Fruit fly (Drosophila melanogaster) whole organism, embryonic: Measurements from ENCODE around the gene ttm50.

Source experiments
- Abd-B ChIP-seq: fragments of 200-800 bp; sonication (Bioruptor generic); optimal IDR thresholded peaks from 2 replicates; lab custom pipeline; 2018; ENCODE audit warnings: missing biosample characterization, mild to moderate bottlenecking, missing genetic modification characterization, moderate library complexity
- Asciz ChIP-seq: fragments of 200-800 bp; sonication (Bioruptor generic); optimal IDR thresholded peaks from 2 replicates; lab custom pipeline; 2017; ENCODE audit warnings: missing biosample characterization, mild to moderate bottlenecking, missing genetic modification characterization, missing genetic modification reagents
- Awh ChIP-seq: fragments of 200-800 bp; sonication (Bioruptor generic); IDR thresholded peaks from 2 replicates; pipeline ENCODE4, ENCODE4 v1.3.6; 2022; ENCODE audit warnings: missing biosample characterization, missing genetic modification characterization
- B-H2 ChIP-seq: fragments of 200-800 bp; sonication (Bioruptor generic); optimal IDR thresholded peaks from 2 replicates; lab custom pipeline; 2018; ENCODE audit warnings: missing biosample characterization, mild to moderate bottlenecking, missing genetic modification characterization
- CG11093 ChIP-seq: fragments of 200-800 bp; sonication (Bioruptor generic); IDR thresholded peaks from 3 replicates; pipeline ENCODE4 v1.3.6; 2022; ENCODE audit warnings: missing biosample characterization, missing genetic modification characterization
- CG12299 ChIP-seq: fragments of 200-800 bp; sonication (Bioruptor generic); optimal IDR thresholded peaks from 2 replicates; lab custom pipeline; 2018; ENCODE audit warnings: missing biosample characterization, mild to moderate bottlenecking, missing genetic modification characterization
- CG12659 ChIP-seq: fragments of 200-800 bp; sonication (Bioruptor generic); optimal IDR thresholded peaks from 3 replicates; lab custom pipeline; 2017; ENCODE audit warnings: mild to moderate bottlenecking, missing biosample characterization, missing genetic modification reagents, missing genetic modification characterization
- CG2129 ChIP-seq: fragments of 200-800 bp; sonication (Bioruptor generic); IDR thresholded peaks from 2 replicates; pipeline ENCODE4 v1.3.6; 2022; ENCODE audit warnings: missing biosample characterization, missing genetic modification characterization; ENCODE audit not compliant: partially characterized antibody
- CG30403 ChIP-seq: fragments of 200-800 bp; sonication (Bioruptor generic); optimal IDR thresholded peaks from 3 replicates; lab custom pipeline; 2016; ENCODE audit warnings: missing biosample characterization, missing genetic modification characterization
- CG30431 ChIP-seq: fragments of 200-800 bp; sonication (Bioruptor generic); optimal IDR thresholded peaks from 2 replicates; lab custom pipeline; 2017; ENCODE audit warnings: missing biosample characterization, missing genetic modification characterization
- CG31441 ChIP-seq: fragments of 200-800 bp; sonication (Bioruptor generic); IDR thresholded peaks from 2 replicates; pipeline ENCODE4 v1.3.6; 2022; ENCODE audit warnings: missing biosample characterization, missing genetic modification characterization
- CG32772 ChIP-seq: fragments of 200-800 bp; sonication (Bioruptor generic); IDR thresholded peaks from 2 replicates; pipeline ENCODE4 v1.3.6; 2022; ENCODE audit warnings: missing biosample characterization, missing genetic modification characterization
- CG5245 ChIP-seq: fragments of 200-800 bp; sonication (Bioruptor generic); optimal IDR thresholded peaks from 3 replicates; lab custom pipeline; 2016; ENCODE audit warnings: missing biosample characterization, missing genetic modification characterization
- CG7745 ChIP-seq: fragments of 200-800 bp; sonication (Bioruptor generic); optimal IDR thresholded peaks from 2 replicates; lab custom pipeline; 2018; ENCODE audit warnings: missing biosample characterization, mild to moderate bottlenecking, missing genetic modification characterization, moderate library complexity
- CG7839 ChIP-seq: fragments of 200-800 bp; sonication (Bioruptor generic); optimal IDR thresholded peaks from 3 replicates; lab custom pipeline; 2018; ENCODE audit warnings: missing biosample characterization, mild to moderate bottlenecking, missing genetic modification characterization, moderate library complexity
- CG8089 ChIP-seq: fragments of 200-800 bp; sonication (Bioruptor generic); optimal IDR thresholded peaks from 3 replicates; lab custom pipeline; 2016; ENCODE audit warnings: missing biosample characterization, missing genetic modification characterization
- CG9609 ChIP-seq: fragments of 200-800 bp; sonication (Bioruptor generic); optimal IDR thresholded peaks from 3 replicates; lab custom pipeline; 2016; ENCODE audit warnings: missing biosample characterization, missing genetic modification characterization
- Dip3 ChIP-seq: fragments of 200-800 bp; sonication (Bioruptor generic); optimal IDR thresholded peaks from 3 replicates; lab custom pipeline; 2016; ENCODE audit warnings: missing biosample characterization, missing genetic modification characterization
- E2f2 ChIP-seq: fragments of 200-800 bp; sonication (Bioruptor generic); IDR thresholded peaks from 2 replicates; pipeline ENCODE4 v1.3.6; 2022; ENCODE audit warnings: missing biosample characterization, missing genetic modification characterization
- Ets65A ChIP-seq: fragments of 200-800 bp; sonication (Bioruptor generic); peaks from one replicate; lab custom pipeline; 2016; ENCODE audit warnings: missing biosample characterization, missing genetic modification characterization
- H2.0 ChIP-seq: fragments of 200-800 bp; sonication (Bioruptor generic); IDR thresholded peaks from 2 replicates; pipeline ENCODE4 v1.3.6; 2022; ENCODE audit warnings: missing biosample characterization, missing genetic modification characterization
- HLH54F ChIP-seq: fragments of 200-800 bp; sonication (Bioruptor generic); optimal IDR thresholded peaks from 3 replicates; lab custom pipeline; 2016; ENCODE audit warnings: missing biosample characterization, missing genetic modification characterization
- Hr51 ChIP-seq, 2 experiments: fragments of 200-800 bp; sonication (Bioruptor generic); optimal IDR thresholded peaks; 2 replicates in 1 of 2; 3 replicates in 1 of 2; lab custom pipeline; 2016 to 2018; ENCODE audit warnings: missing biosample characterization in 2 of 2, missing genetic modification characterization in 2 of 2, mild to moderate bottlenecking in 1 of 2, moderate library complexity in 1 of 2
- Max ChIP-seq: fragments of 200-800 bp; sonication (Bioruptor generic); optimal IDR thresholded peaks from 2 replicates; lab custom pipeline; 2016; ENCODE audit warnings: missing biosample characterization, mild to moderate bottlenecking, missing genetic modification characterization
- Mes4 ChIP-seq: fragments of 200-800 bp; sonication (Bioruptor generic); optimal IDR thresholded peaks from 2 replicates; lab custom pipeline; 2016; ENCODE audit warnings: missing biosample characterization, missing genetic modification characterization
- NC2β ChIP-seq: fragments of 200-800 bp; sonication (Bioruptor generic); optimal IDR thresholded peaks from 2 replicates; lab custom pipeline; 2016; ENCODE audit warnings: missing biosample characterization, missing genetic modification characterization
- NFAT ChIP-seq: fragments of 200-800 bp; sonication (Bioruptor generic); IDR thresholded peaks from 2 replicates; pipeline ENCODE4 v1.3.6; 2022; ENCODE audit warnings: missing biosample characterization, missing genetic modification characterization
- Nf-YA ChIP-seq: fragments of 200-800 bp; sonication (Bioruptor generic); IDR thresholded peaks from 2 replicates; pipeline ENCODE4 v1.3.6; 2022; ENCODE audit warnings: missing biosample characterization, missing genetic modification characterization
- Optix ChIP-seq: fragments of 200-800 bp; sonication (Bioruptor generic); IDR thresholded peaks from 3 replicates; pipeline ENCODE4 v1.3.6; 2022; ENCODE audit warnings: missing biosample characterization, missing genetic modification characterization
- PHDP ChIP-seq: fragments of 200-800 bp; sonication (Bioruptor generic); optimal IDR thresholded peaks from 3 replicates; lab custom pipeline; 2018; ENCODE audit warnings: missing biosample characterization, mild to moderate bottlenecking, missing genetic modification characterization, moderate library complexity
- Rx ChIP-seq: fragments of 200-800 bp; sonication (Bioruptor generic); IDR thresholded peaks from 2 replicates; pipeline ENCODE4 v1.3.6; 2022; ENCODE audit warnings: missing biosample characterization, missing genetic modification characterization
- Sin3A ChIP-seq: fragments of >200 bp; optimal IDR thresholded peaks from 2 replicates; lab custom pipeline; 2018
- Sry-β ChIP-seq: fragments of 200-800 bp; sonication (Bioruptor generic); optimal IDR thresholded peaks from 2 replicates; lab custom pipeline; 2018; ENCODE audit warnings: missing biosample characterization, mild to moderate bottlenecking, missing genetic modification characterization, moderate library complexity
- TFAM ChIP-seq: fragments of 200-800 bp; sonication (Bioruptor generic); optimal IDR thresholded peaks from 2 replicates; lab custom pipeline; 2017; ENCODE audit warnings: missing biosample characterization, missing genetic modification characterization, inconsistent platforms
- Taf1 ChIP-seq: fragments of 200-800 bp; sonication (Bioruptor generic); IDR thresholded peaks from 2 replicates; pipeline ENCODE4 v1.3.6; 2022; ENCODE audit warnings: missing biosample characterization, missing genetic modification characterization
- ara ChIP-seq: fragments of 200-800 bp; sonication (Bioruptor generic); IDR thresholded peaks from 2 replicates; pipeline ENCODE4 v1.3.6; 2022; ENCODE audit warnings: missing biosample characterization, missing genetic modification characterization
- corto ChIP-seq: fragments of 200-800 bp; sonication (Bioruptor generic); optimal IDR thresholded peaks from 2 replicates; lab custom pipeline; 2016; ENCODE audit warnings: missing biosample characterization, mild to moderate bottlenecking, missing genetic modification characterization, moderate library complexity
- dysf ChIP-seq: fragments of 200-800 bp; sonication (Bioruptor generic); IDR thresholded peaks from 3 replicates; pipeline ENCODE4 v1.3.6; 2022; ENCODE audit warnings: missing biosample characterization, missing genetic modification characterization
- gce ChIP-seq: fragments of 200-800 bp; sonication (Bioruptor generic); IDR thresholded peaks from 3 replicates; pipeline ENCODE4 v1.3.6; 2022; ENCODE audit warnings: missing biosample characterization, missing genetic modification characterization
- gcm ChIP-seq: fragments of 200-800 bp; sonication (Bioruptor generic); optimal IDR thresholded peaks from 2 replicates; lab custom pipeline; 2019; ENCODE audit warnings: missing biosample characterization, mild to moderate bottlenecking, missing genetic modification characterization, moderate library complexity
- inv ChIP-seq: fragments of 200-800 bp; sonication (Bioruptor generic); IDR thresholded peaks from 2 replicates; pipeline ENCODE4 v1.3.6; 2022; ENCODE audit warnings: missing biosample characterization, missing genetic modification characterization; ENCODE audit not compliant: partially characterized antibody
- kni ChIP-seq: fragments of 200-800 bp; sonication (Bioruptor generic); optimal IDR thresholded peaks from 3 replicates; lab custom pipeline; 2017; ENCODE audit warnings: mild to moderate bottlenecking, missing biosample characterization, missing genetic modification reagents, missing genetic modification characterization
- knrl ChIP-seq: fragments of 200-800 bp; sonication (Bioruptor generic); IDR thresholded peaks from 3 replicates; pipeline ENCODE4 v1.3.6; 2022; ENCODE audit warnings: missing biosample characterization, missing genetic modification characterization; ENCODE audit not compliant: partially characterized antibody
- onecut ChIP-seq: fragments of 200-800 bp; sonication (Bioruptor generic); IDR thresholded peaks from 2 replicates; pipeline ENCODE4 v1.3.6; 2022; ENCODE audit warnings: missing biosample characterization, missing genetic modification characterization
- pan ChIP-seq, 4 experiments: fragments of >200 bp in 3 of 4; fragments of 200-800 bp in 1 of 4; sonication (Bioruptor generic) in 1 of 4; optimal IDR thresholded peaks in 3 of 4; IDR thresholded peaks in 1 of 4; 2 replicates each; pipeline versions ENCODE4 v1.3.6 to Lab custom; 2017 to 2022; ENCODE audit warnings: missing biosample characterization in 2 of 4, missing genetic modification characterization in 2 of 4, mixed read lengths in 1 of 4
- rib ChIP-seq: fragments of 200-800 bp; sonication (Bioruptor generic); IDR thresholded peaks from 2 replicates; pipeline ENCODE4 v1.3.6; 2022; ENCODE audit warnings: missing biosample characterization, missing genetic modification characterization
- slou ChIP-seq: fragments of 200-800 bp; sonication (Bioruptor generic); optimal IDR thresholded peaks from 3 replicates; lab custom pipeline; 2016; ENCODE audit warnings: missing biosample characterization, missing genetic modification characterization
- tio ChIP-seq: fragments of 200-800 bp; sonication (Bioruptor generic); optimal IDR thresholded peaks from 2 replicates; lab custom pipeline; 2017; ENCODE audit warnings: missing biosample characterization, missing genetic modification characterization, inconsistent platforms
- z ChIP-seq: fragments of 200-800 bp; sonication (Bioruptor generic); IDR thresholded peaks from 3 replicates; pipeline ENCODE4 v1.3.6; 2022; ENCODE audit warnings: missing biosample characterization, missing genetic modification characterization
- zen2 ChIP-seq: fragments of 200-800 bp; sonication (Bioruptor generic); IDR thresholded peaks from 3 replicates; pipeline ENCODE4 v1.3.6; 2022; ENCODE audit warnings: missing biosample characterization, missing genetic modification characterization; ENCODE audit not compliant: partially characterized antibody
- zf30C ChIP-seq: fragments of 200-800 bp; sonication (Bioruptor generic); optimal IDR thresholded peaks from 3 replicates; lab custom pipeline; 2018; ENCODE audit warnings: missing biosample characterization, mild to moderate bottlenecking, missing genetic modification characterization

ttm50 gene

DNA sequence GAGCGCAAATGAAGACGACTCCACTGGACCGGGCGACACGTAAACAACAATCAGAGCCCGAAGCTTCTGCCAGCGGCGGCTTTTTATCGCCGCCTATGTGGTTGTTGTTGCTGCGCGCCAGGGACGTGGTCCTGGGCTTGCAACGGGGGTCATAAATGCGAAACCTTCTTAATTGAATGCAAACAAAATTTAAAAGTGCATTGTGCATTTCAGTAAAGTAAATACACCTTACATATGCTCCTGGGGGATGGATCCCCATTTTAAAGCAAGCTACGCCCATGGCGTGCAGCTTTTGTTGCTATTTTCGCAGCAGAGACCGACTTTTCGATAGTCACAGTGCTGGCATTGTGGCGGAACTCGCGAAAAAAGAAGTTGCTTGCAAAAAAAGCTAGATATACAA is 28.3 kb downstream of the ttm50 start, which contains the start of gene Ugalt (continued):
- TF ChIP-seq Hr51 (GFP tag; optimal IDR thresholded peaks at IDR 0.05; lab: Kevin White, UChicago) = peak; percentile 100
- peak; percentile 100 for TF ChIP-seq CG30431
- peak; percentile 100 for TF ChIP-seq onecut (GFP tag; lab: Robert Waterston, UW)
- TF ChIP-seq Max (GFP tag; lab: Kevin White, UChicago) = peak; percentile 100
- TF ChIP-seq CG30403 = peak; percentile 100
- peak; percentile 100 for TF ChIP-seq H2.0
- peak; percentile 100 for TF ChIP-seq CG5245 (GFP tag; lab: Kevin White, UChicago)
- TF ChIP-seq corto (GFP tag; lab: Kevin White, UChicago) = peak; percentile 100
- peak; percentile 100 for TF ChIP-seq rib (GFP tag; lab: Robert Waterston, UW)
- peak; percentile 100 for TF ChIP-seq gcm (GFP tag; lab: Kevin White, UChicago)
- TF ChIP-seq kni (GFP tag; lab: Kevin White, UChicago) = peak; percentile 100
- no peak for TF ChIP-seq pan (optimal IDR thresholded peaks at IDR 0.05; lab: Kevin White, UChicago)
- peak in 1 of 2 experiments; percentile 100 for TF ChIP-seq pan (GFP tag; optimal IDR thresholded peaks at IDR 0.05 in 1 of 2, IDR thresholded peaks at IDR 0.05 in 1 of 2)
- peak; percentile 100 for TF ChIP-seq Optix
- TF ChIP-seq PHDP = peak; percentile 100
- peak; percentile 100 for TF ChIP-seq slou (GFP tag; lab: Kevin White, UChicago)
- peak; percentile 100 for TF ChIP-seq CG9609 (GFP tag; lab: Kevin White, UChicago)
- 0 out of 3 replicates have a peak, but pooled peaks have one; percentile 34 for TF ChIP-seq knrl (GFP tag; lab: Robert Waterston, UW)
- TF ChIP-seq CG12299 (tag; lab: Kevin White, UChicago) = peak; percentile 100
- peak; percentile 100 for TF ChIP-seq gce (GFP tag; lab: Robert Waterston, UW)
- peak; percentile 100 for TF ChIP-seq Rx
- TF ChIP-seq z = peak; percentile 93
- TF ChIP-seq Abd-B (GFP tag; lab: Kevin White, UChicago) = peak; percentile 100
- peak; percentile 99 for TF ChIP-seq B-H2 (GFP tag; lab: Kevin White, UChicago)
- TF ChIP-seq Awh (GFP tag; lab: Robert Waterston, UW) = peak; percentile 100
- TF ChIP-seq E2f2 (GFP tag; lab: Robert Waterston, UW) = peak; percentile 98
- TF ChIP-seq HLH54F (GFP tag; lab: Kevin White, UChicago) = peak; percentile 100
- TF ChIP-seq CG32772 = peak; percentile 100
- peak; percentile 100 for TF ChIP-seq Taf1 (GFP tag; lab: Robert Waterston, UW)
- TF ChIP-seq CG11093 (GFP tag; lab: Robert Waterston, UW) = peak; percentile 100
- TF ChIP-seq Sin3A = no peak
- TF ChIP-seq NC2β (GFP tag; lab: Kevin White, UChicago) = peak; percentile 100
- TF ChIP-seq dysf (GFP tag; lab: Robert Waterston, UW) = peak; percentile 100
- peak; percentile 100 for TF ChIP-seq tio (GFP tag; lab: Kevin White, UChicago)
- peak; percentile 57 for TF ChIP-seq zf30C (GFP tag; lab: Kevin White, UChicago)
- peak; percentile 34; the same call in 1 of the 2 replicates for TF ChIP-seq inv
- TF ChIP-seq Nf-YA (GFP tag; lab: Robert Waterston, UW) = peak; percentile 100
- peak; percentile 100 for TF ChIP-seq CG12659 (GFP tag; lab: Kevin White, UChicago)
- TF ChIP-seq zen2 (GFP tag; lab: Robert Waterston, UW) = no peak
- peak; percentile 100 for TF ChIP-seq NFAT (GFP tag; lab: Robert Waterston, UW)
- TF ChIP-seq TFAM (GFP tag; lab: Kevin White, UChicago) = peak; percentile 98
- TF ChIP-seq CG31441 (GFP tag; lab: Robert Waterston, UW) = peak; percentile 100
- TF ChIP-seq Dip3 = peak; percentile 100
- TF ChIP-seq Mes4 (GFP tag; lab: Kevin White, UChicago) = peak; percentile 100
- peak; percentile 100 for TF ChIP-seq ara (GFP tag; lab: Robert Waterston, UW)
- TF ChIP-seq CG2129 (GFP tag; lab: Robert Waterston, UW) = no peak
- TF ChIP-seq Asciz (GFP tag; lab: Kevin White, UChicago) = peak; percentile 100
- TF ChIP-seq CG8089 (GFP tag; lab: Kevin White, UChicago) = peak; percentile 100
- TF ChIP-seq Sry-β (GFP tag; lab: Kevin White, UChicago) = no peak
- TF ChIP-seq CG7745 = peak; percentile 96
- peak; percentile 100 for TF ChIP-seq Ets65A (GFP tag; lab: Kevin White, UChicago)
- TF ChIP-seq CG7839 (tag; lab: Kevin White, UChicago) = peak; percentile 100
